Worm (Caenorhabditis elegans) whole organism, L3 larva: Measurements from ENCODE around the gene R13A1.3.

Experiments used
- ZK546.5 ChIP-seq: sonication (generic microtip); optimal IDR thresholded peaks from 2 replicates; lab custom pipeline; 2017; ENCODE audit warnings: missing biosample characterization, missing genetic modification characterization
- ama-1 ChIP-seq: fragments of 150-350 bp; optimal IDR thresholded peaks from 2 replicates; lab custom pipeline; 2018
- elt-1 ChIP-seq: fragments of 150-350 bp; optimal IDR thresholded peaks from 2 replicates; lab custom pipeline; 2014; ENCODE audit warnings: missing biosample characterization, missing genetic modification characterization
- fkh-10 ChIP-seq: sonication (generic microtip); optimal IDR thresholded peaks from 2 replicates; lab custom pipeline; 2017; ENCODE audit warnings: missing biosample characterization, missing genetic modification reagents, missing genetic modification characterization
- nfya-1 ChIP-seq: sonication (generic microtip); optimal IDR thresholded peaks from 2 replicates; lab custom pipeline; 2017; ENCODE audit warnings: missing genetic modification characterization, mild to moderate bottlenecking, missing compliant biosample characterization, antibody characterized with exemption, moderate library complexity; ENCODE audit not compliant: insufficient read depth
- nhr-67 ChIP-seq: fragments of 150-350 bp; optimal IDR thresholded peaks from 2 replicates; lab custom pipeline; 2014; ENCODE audit warnings: missing biosample characterization, missing genetic modification characterization
- nhr-76 ChIP-seq: fragments of 150-350 bp; sonication (generic microtip); optimal IDR thresholded peaks from 5 replicates; lab custom pipeline; 2014; ENCODE audit warnings: missing biosample characterization, missing genetic modification characterization
- nhr-77 ChIP-seq: fragments of 150-350 bp; optimal IDR thresholded peaks from 2 replicates; lab custom pipeline; 2014; ENCODE audit warnings: missing biosample characterization, missing genetic modification characterization
- sea-2 ChIP-seq: fragments of 150-350 bp; sonication (generic microtip); optimal IDR thresholded peaks from 4 replicates; lab custom pipeline; 2014; ENCODE audit warnings: missing biosample characterization, missing genetic modification reagents, missing genetic modification characterization
- unc-62 ChIP-seq: fragments of 150-350 bp; sonication (generic microtip); optimal IDR thresholded peaks from 4 replicates; lab custom pipeline; 2014; ENCODE audit warnings: missing biosample characterization, missing genetic modification reagents, missing genetic modification characterization

DNA sequence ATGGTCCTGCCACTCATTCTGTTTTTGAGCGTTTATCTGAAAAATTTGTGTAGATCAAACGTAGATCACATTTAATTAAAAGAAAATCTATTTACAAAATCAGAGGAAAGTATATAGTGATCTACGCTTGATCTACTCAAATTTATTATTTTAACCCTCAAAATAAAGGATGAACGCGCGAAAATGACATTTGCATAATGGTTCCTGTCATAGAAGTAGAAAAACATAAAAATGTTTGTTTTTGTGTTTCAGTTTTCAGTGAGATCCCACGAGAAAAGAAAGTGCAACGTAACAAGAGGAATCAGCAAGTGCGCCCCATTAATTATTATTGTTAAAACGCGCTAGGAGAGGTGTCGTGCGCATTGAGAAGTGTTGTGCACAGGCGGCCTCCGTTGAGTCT is 7.5 kb downstream of the R13A1.3 start:
- no peak for TF ChIP-seq elt-1 (tag; lab: Kevin White, UChicago)
- TF ChIP-seq sea-2 (GFP tag; lab: Kevin White, UChicago), result no peak
- TF ChIP-seq ZK546.5 (tag; lab: Kevin White, UChicago), result no peak
- no peak for TF ChIP-seq nhr-76 (tag; lab: Kevin White, UChicago)
- TF ChIP-seq fkh-10 (GFP tag; lab: Kevin White, UChicago), result no peak
- no peak for TF ChIP-seq unc-62 (GFP tag; lab: Kevin White, UChicago)
- TF ChIP-seq ama-1 (lab: Kevin White, UChicago), result no peak
- no peak for TF ChIP-seq nhr-67
- TF ChIP-seq nfya-1 (tag; lab: Kevin White, UChicago), result no peak
- no peak for TF ChIP-seq nhr-77 (tag; lab: Kevin White, UChicago)
